Worm (Caenorhabditis elegans): ENCODE data around the gene F36D3.14.

F36D3.14 gene

ce11 chrV:16480919-16481630, 22.0 kb downstream of the F36D3.14 start, which contains the start of the genes F57E7.4 and spig-6:
TSS of gene F57E7.4 (minus strand) at chrV:16481019.
TSS of gene spig-6 (plus strand) at chrV:16481580.
- no peak for TF ChIP-seq pes-1 (GFP tag; IDR thresholded peaks at IDR 0.05)
- no peak for TF ChIP-seq ets-7 (tag; optimal IDR thresholded peaks at IDR 0.05)
- no peak for TF ChIP-seq flt-1 (GFP tag; IDR thresholded peaks at IDR 0.05)
- TF ChIP-seq ceh-13 (GFP tag; optimal IDR thresholded peaks at IDR 0.05): no peak
- no peak for TF ChIP-seq scrt-1 (GFP tag; IDR thresholded peaks at IDR 0.05)
- TF ChIP-seq ama-1 (optimal IDR thresholded peaks at IDR 0.05): no peak
- no peak for TF ChIP-seq ceh-36 (tag; optimal IDR thresholded peaks at IDR 0.05)
- no peak for TF ChIP-seq F13C5.2 (tag; optimal IDR thresholded peaks at IDR 0.05)
- TF ChIP-seq tbx-11 (GFP tag; IDR thresholded peaks at IDR 0.05): no peak
- no peak for TF ChIP-seq tra-4 (tag; optimal IDR thresholded peaks at IDR 0.05)
- no peak for TF ChIP-seq sea-1 (GFP tag; conservative IDR thresholded peaks at IDR 0.05)
- no peak for TF ChIP-seq aly-1 (tag; optimal IDR thresholded peaks at IDR 0.05)
- no peak for TF ChIP-seq hnd-1 (tag; optimal IDR thresholded peaks at IDR 0.05)
- no peak for TF ChIP-seq hmbx-1 (tag; optimal IDR thresholded peaks at IDR 0.05)
- no peak for TF ChIP-seq tbx-37 (GFP tag; conservative IDR thresholded peaks at IDR 0.05)
- TF ChIP-seq B0310.2 (tag; optimal IDR thresholded peaks at IDR 0.05): no peak
- no peak for TF ChIP-seq hmg-4 (GFP tag; optimal IDR thresholded peaks at IDR 0.05)

ce11 chrV:16479275-16479674, 23.8 kb downstream of the F36D3.14 start, which contains the start of gene T08G3.11:
TSS of gene T08G3.11 (minus strand) at chrV:16479375.
- TF ChIP-seq flt-1 (GFP tag; IDR thresholded peaks at IDR 0.05) (no peak), pes-1 (GFP tag; IDR thresholded peaks at IDR 0.05) (no peak), aly-1 (tag; optimal IDR thresholded peaks at IDR 0.05) (no peak), tbx-11 (GFP tag; IDR thresholded peaks at IDR 0.05) (no peak), hmg-4 (GFP tag; optimal IDR thresholded peaks at IDR 0.05) (no peak), sea-1 (GFP tag; conservative IDR thresholded peaks at IDR 0.05) (no peak), hnd-1 (tag; optimal IDR thresholded peaks at IDR 0.05) (no peak), ceh-13 (GFP tag; optimal IDR thresholded peaks at IDR 0.05) (no peak), ets-7 (tag; optimal IDR thresholded peaks at IDR 0.05) (no peak), tbx-37 (GFP tag; conservative IDR thresholded peaks at IDR 0.05) (no peak), ceh-36 (tag; optimal IDR thresholded peaks at IDR 0.05) (no peak), scrt-1 (GFP tag; IDR thresholded peaks at IDR 0.05) (no peak), hmbx-1 (tag; optimal IDR thresholded peaks at IDR 0.05) (no peak), ama-1 (optimal IDR thresholded peaks at IDR 0.05) (no peak), tra-4 (tag; optimal IDR thresholded peaks at IDR 0.05) (no peak), B0310.2 (tag; optimal IDR thresholded peaks at IDR 0.05) (no peak), F13C5.2 (tag; optimal IDR thresholded peaks at IDR 0.05) (no peak)

ce11 chrV:16471995-16472563, 31.0 kb downstream of the F36D3.14 start, which contains the start of gene srw-35:
TSS of gene srw-35 (plus strand) at chrV:16472513.
- TF ChIP-seq hmg-4 (GFP tag; optimal IDR thresholded peaks at IDR 0.05): no peak
- no peak for TF ChIP-seq F13C5.2 (tag; optimal IDR thresholded peaks at IDR 0.05)

- TF ChIP-seq ceh-13 (GFP tag; optimal IDR thresholded peaks at IDR 0.05): no peak
- TF ChIP-seq hmg-4 (GFP tag; optimal IDR thresholded peaks at IDR 0.05): no peak
- no peak for TF ChIP-seq aly-1 (tag; optimal IDR thresholded peaks at IDR 0.05)
- no peak for TF ChIP-seq sea-1 (GFP tag; conservative IDR thresholded peaks at IDR 0.05)
- no peak for TF ChIP-seq tra-4 (tag; optimal IDR thresholded peaks at IDR 0.05)
- TF ChIP-seq tbx-11 (GFP tag; IDR thresholded peaks at IDR 0.05): no peak
Measured at ce11 chrV:16470916-16471315, 32.1 kb downstream of the F36D3.14 start, which contains the start of gene srh-138. TSS of gene srh-138 (minus strand) at chrV:16471016.

ce11 chrV:16467840-16468239, 35.2 kb downstream of the F36D3.14 start, which contains the start of gene sru-44:
TSS of gene sru-44 (minus strand) at chrV:16467940.
- TF ChIP-seq hnd-1 (tag; optimal IDR thresholded peaks at IDR 0.05) (no peak), scrt-1 (GFP tag; IDR thresholded peaks at IDR 0.05) (no peak), flt-1 (GFP tag; IDR thresholded peaks at IDR 0.05) (no peak), pes-1 (GFP tag; IDR thresholded peaks at IDR 0.05) (no peak), ceh-36 (tag; optimal IDR thresholded peaks at IDR 0.05) (no peak), tbx-37 (GFP tag; conservative IDR thresholded peaks at IDR 0.05) (no peak), hmbx-1 (tag; optimal IDR thresholded peaks at IDR 0.05) (no peak), aly-1 (tag; optimal IDR thresholded peaks at IDR 0.05) (no peak), ceh-13 (GFP tag; optimal IDR thresholded peaks at IDR 0.05) (no peak), F13C5.2 (tag; optimal IDR thresholded peaks at IDR 0.05) (no peak), tbx-11 (GFP tag; IDR thresholded peaks at IDR 0.05) (no peak), sea-1 (GFP tag; conservative IDR thresholded peaks at IDR 0.05) (no peak), B0310.2 (tag; optimal IDR thresholded peaks at IDR 0.05) (no peak), ama-1 (optimal IDR thresholded peaks at IDR 0.05) (no peak), ets-7 (tag; optimal IDR thresholded peaks at IDR 0.05) (no peak)

ce11 chrV:16460866-16461265, 42.2 kb downstream of the F36D3.14 start, which contains the start of gene srh-142:
TSS of gene srh-142 (minus strand) at chrV:16460966.
- TF ChIP-seq hmbx-1 (tag; optimal IDR thresholded peaks at IDR 0.05): no peak
- no peak for TF ChIP-seq hnd-1 (tag; optimal IDR thresholded peaks at IDR 0.05)
- TF ChIP-seq B0310.2 (tag; optimal IDR thresholded peaks at IDR 0.05): no peak
- TF ChIP-seq pes-1 (GFP tag; IDR thresholded peaks at IDR 0.05): no peak
- TF ChIP-seq tra-4 (tag; optimal IDR thresholded peaks at IDR 0.05): no peak
- TF ChIP-seq sea-1 (GFP tag; conservative IDR thresholded peaks at IDR 0.05): no peak
- TF ChIP-seq flt-1 (GFP tag; IDR thresholded peaks at IDR 0.05): no peak
- no peak for TF ChIP-seq ets-7 (tag; optimal IDR thresholded peaks at IDR 0.05)
- TF ChIP-seq F13C5.2 (tag; optimal IDR thresholded peaks at IDR 0.05): no peak
- TF ChIP-seq ama-1 (optimal IDR thresholded peaks at IDR 0.05): no peak
- no peak for TF ChIP-seq scrt-1 (GFP tag; IDR thresholded peaks at IDR 0.05)
- no peak for TF ChIP-seq ceh-36 (tag; optimal IDR thresholded peaks at IDR 0.05)
- TF ChIP-seq tbx-11 (GFP tag; IDR thresholded peaks at IDR 0.05): no peak
- TF ChIP-seq ceh-13 (GFP tag; optimal IDR thresholded peaks at IDR 0.05): no peak
- TF ChIP-seq hmg-4 (GFP tag; optimal IDR thresholded peaks at IDR 0.05): no peak
- TF ChIP-seq tbx-37 (GFP tag; conservative IDR thresholded peaks at IDR 0.05): no peak
- no peak for TF ChIP-seq aly-1 (tag; optimal IDR thresholded peaks at IDR 0.05)

ce11 chrV:16459377-16459776, 43.7 kb downstream of the F36D3.14 start:
- TF ChIP-seq ceh-13 (GFP tag; optimal IDR thresholded peaks at IDR 0.05) (no peak), tra-4 (tag; optimal IDR thresholded peaks at IDR 0.05) (no peak), ceh-36 (tag; optimal IDR thresholded peaks at IDR 0.05) (no peak), aly-1 (tag; optimal IDR thresholded peaks at IDR 0.05) (no peak), scrt-1 (GFP tag; IDR thresholded peaks at IDR 0.05) (no peak), F13C5.2 (tag; optimal IDR thresholded peaks at IDR 0.05) (no peak), pes-1 (GFP tag; IDR thresholded peaks at IDR 0.05) (no peak), flt-1 (GFP tag; IDR thresholded peaks at IDR 0.05) (no peak), sea-1 (GFP tag; conservative IDR thresholded peaks at IDR 0.05) (no peak), hmbx-1 (tag; optimal IDR thresholded peaks at IDR 0.05) (no peak), hnd-1 (tag; optimal IDR thresholded peaks at IDR 0.05) (no peak), ets-7 (tag; optimal IDR thresholded peaks at IDR 0.05) (no peak), B0310.2 (tag; optimal IDR thresholded peaks at IDR 0.05) (no peak), tbx-37 (GFP tag; conservative IDR thresholded peaks at IDR 0.05) (no peak), hmg-4 (GFP tag; optimal IDR thresholded peaks at IDR 0.05) (no peak), tbx-11 (GFP tag; IDR thresholded peaks at IDR 0.05) (no peak), ama-1 (optimal IDR thresholded peaks at IDR 0.05) (no peak)
